Worm (Caenorhabditis elegans) whole organism, young adult: ENCODE measurements around the gene Y59C2A.1.

Experiments used
- B0336.3 ChIP-seq: fragments of 200-800 bp; sonication (Bioruptor generic); IDR thresholded peaks from 2 replicates; pipeline ENCODE4 v1.3.6; 2022; ENCODE audit warnings: missing genetic modification characterization, missing compliant biosample characterization
- D2030.7 ChIP-seq: fragments of 200-800 bp; sonication (Bioruptor generic); IDR thresholded peaks from 2 replicates; pipeline ENCODE4 v1.3.6; 2022; ENCODE audit warnings: missing genetic modification reagents, missing genetic modification characterization, missing compliant biosample characterization
- F39B2.1 ChIP-seq: fragments of 200-800 bp; sonication (Bioruptor generic); IDR thresholded peaks from 2 replicates; pipeline ENCODE4 v1.3.6; 2022; ENCODE audit warnings: missing genetic modification reagents, missing genetic modification characterization, missing compliant biosample characterization
- F55B11.4 ChIP-seq: sonication (generic microtip); optimal IDR thresholded peaks from 2 replicates; lab custom pipeline; 2016; ENCODE audit warnings: missing compliant biosample characterization, missing genetic modification characterization, borderline replicate concordance; ENCODE audit not compliant: insufficient read depth
- F57A8.1 ChIP-seq: fragments of 200-800 bp; sonication (Bioruptor generic); optimal IDR thresholded peaks from 2 replicates; lab custom pipeline; 2018; ENCODE audit warnings: mild to moderate bottlenecking, missing genetic modification characterization, moderate library complexity, missing compliant biosample characterization
- T07F8.4 ChIP-seq: sonication (generic microtip); optimal IDR thresholded peaks from 2 replicates; lab custom pipeline; 2016; ENCODE audit warnings: mild to moderate bottlenecking, missing genetic modification characterization, moderate library complexity, missing compliant biosample characterization
- T26A5.8 ChIP-seq: sonication (generic microtip); optimal IDR thresholded peaks from 2 replicates; lab custom pipeline; 2016; ENCODE audit warnings: missing genetic modification characterization, missing compliant biosample characterization
- Y53G8AR.9 ChIP-seq: fragments of 200-800 bp; sonication (Bioruptor generic); conservative IDR thresholded peaks from 2 replicates; pipeline ENCODE4 v1.3.6; 2022; ENCODE audit warnings: missing genetic modification reagents, missing genetic modification characterization, missing compliant biosample characterization
- Y95B8A.8 ChIP-seq: fragments of 200-800 bp; sonication (Bioruptor generic); IDR thresholded peaks from 2 replicates; pipeline ENCODE4 v1.3.6; 2022; ENCODE audit warnings: missing genetic modification reagents, missing genetic modification characterization, missing compliant biosample characterization
- akir-1 ChIP-seq: fragments of 200-800 bp; sonication (Bioruptor generic); optimal IDR thresholded peaks from 2 replicates; lab custom pipeline; 2018; ENCODE audit warnings: mild to moderate bottlenecking, missing genetic modification characterization, moderate library complexity, missing compliant biosample characterization
- aptf-2 ChIP-seq: fragments of 200-800 bp; sonication (Bioruptor generic); conservative IDR thresholded peaks from 2 replicates; pipeline ENCODE4 v1.3.6; 2022; ENCODE audit warnings: missing genetic modification reagents, missing genetic modification characterization, missing compliant biosample characterization
- atf-7 ChIP-seq: sonication (generic microtip); optimal IDR thresholded peaks from 2 replicates; lab custom pipeline; 2017; ENCODE audit warnings: mild to moderate bottlenecking, missing genetic modification characterization, missing compliant biosample characterization
- athp-1 ChIP-seq: sonication (generic microtip); optimal IDR thresholded peaks from 2 replicates; lab custom pipeline; 2017; ENCODE audit warnings: mild to moderate bottlenecking, missing genetic modification characterization, missing compliant biosample characterization
- bed-1 ChIP-seq: fragments of 200-800 bp; sonication (Bioruptor generic); IDR thresholded peaks from 2 replicates; pipeline ENCODE4 v1.3.6; 2022; ENCODE audit warnings: missing genetic modification reagents, missing genetic modification characterization, missing compliant biosample characterization
- ceh-27 ChIP-seq: fragments of 200-800 bp; sonication (Bioruptor generic); optimal IDR thresholded peaks from 2 replicates; lab custom pipeline; 2018; ENCODE audit warnings: mild to moderate bottlenecking, missing genetic modification characterization, moderate library complexity, missing compliant biosample characterization
- chd-7 ChIP-seq: sonication (generic microtip); optimal IDR thresholded peaks from 2 replicates; lab custom pipeline; 2016; ENCODE audit warnings: mild to moderate bottlenecking, missing genetic modification characterization, moderate library complexity, missing compliant biosample characterization
- die-1 ChIP-seq: sonication (generic microtip); optimal IDR thresholded peaks from 2 replicates; lab custom pipeline; 2016; ENCODE audit warnings: missing genotype, mild to moderate bottlenecking, missing genetic modification characterization, missing compliant biosample characterization
- dpff-1 ChIP-seq: sonication (generic microtip); optimal IDR thresholded peaks from 2 replicates; lab custom pipeline; 2017; ENCODE audit warnings: mild to moderate bottlenecking, missing genetic modification characterization, missing compliant biosample characterization
- egl-44 ChIP-seq: fragments of 200-800 bp; sonication (Bioruptor generic); IDR thresholded peaks from 2 replicates; pipeline ENCODE4 v1.3.6; 2022; ENCODE audit warnings: missing genetic modification reagents, missing genetic modification characterization, missing compliant biosample characterization
- egrh-3 ChIP-seq: fragments of 200-800 bp; sonication (Bioruptor generic); IDR thresholded peaks from 2 replicates; pipeline ENCODE4 v1.3.6; 2022; ENCODE audit warnings: missing genetic modification reagents, missing genetic modification characterization, missing compliant biosample characterization
- hlh-26 ChIP-seq: fragments of 200-800 bp; sonication (Bioruptor generic); conservative IDR thresholded peaks from 2 replicates; pipeline ENCODE4 v1.3.6; 2022; ENCODE audit warnings: missing genetic modification reagents, missing genetic modification characterization, missing compliant biosample characterization
- lsl-1 ChIP-seq: fragments of 200-800 bp; sonication (Bioruptor generic); optimal IDR thresholded peaks from 2 replicates; lab custom pipeline; 2018; ENCODE audit warnings: mild to moderate bottlenecking, missing genetic modification characterization, moderate library complexity, missing compliant biosample characterization
- nfya-2 ChIP-seq: fragments of 200-800 bp; sonication (Bioruptor generic); IDR thresholded peaks from 2 replicates; pipeline ENCODE4 v1.3.6; 2022; ENCODE audit warnings: missing genetic modification reagents, missing genetic modification characterization, missing compliant biosample characterization
- nfyb-1 ChIP-seq: fragments of 200-800 bp; sonication (Bioruptor generic); IDR thresholded peaks from 2 replicates; pipeline ENCODE4 v1.3.6; 2022; ENCODE audit warnings: missing genetic modification reagents, missing genetic modification characterization, missing compliant biosample characterization
- nhr-80 ChIP-seq: sonication (generic microtip); optimal IDR thresholded peaks from 2 replicates; lab custom pipeline; 2016; ENCODE audit warnings: missing genetic modification characterization, missing compliant biosample characterization
- pbrm-1 ChIP-seq: fragments of 200-800 bp; sonication (Bioruptor generic); IDR thresholded peaks from 2 replicates; pipeline ENCODE4 v1.3.6; 2022; ENCODE audit warnings: missing genetic modification reagents, missing genetic modification characterization, missing compliant biosample characterization
- rpc-1 ChIP-seq, 2 experiments: fragments of 150-350 bp in 1 of 2; sonication (generic microtip) in 1 of 2; optimal IDR thresholded peaks; 2 replicates each; lab custom pipeline; 2014 to 2018; ENCODE audit warnings: missing biosample characterization in 1 of 2, missing genetic modification characterization in 1 of 2, missing genetic modification reagents in 1 of 2, missing genotype in 1 of 2
- somi-1 ChIP-seq: fragments of 200-800 bp; sonication (Bioruptor generic); optimal IDR thresholded peaks from 2 replicates; lab custom pipeline; 2018; ENCODE audit warnings: mild to moderate bottlenecking, missing genetic modification characterization, missing compliant biosample characterization
- tbp1 ChIP-seq: fragments of 200-800 bp; sonication (Bioruptor generic); optimal IDR thresholded peaks from 2 replicates; lab custom pipeline; 2018; ENCODE audit warnings: mild to moderate bottlenecking, missing genetic modification characterization, missing compliant biosample characterization
- unc-62 ChIP-seq: fragments of 150-350 bp; optimal IDR thresholded peaks from 2 replicates; lab custom pipeline; 2014; ENCODE audit warnings: missing biosample characterization, missing genetic modification reagents, missing genetic modification characterization
- zfh-2 ChIP-seq: fragments of 200-800 bp; sonication (Bioruptor generic); conservative IDR thresholded peaks from 2 replicates; pipeline ENCODE4 v1.3.6; 2022; ENCODE audit warnings: missing genetic modification reagents, missing genetic modification characterization, missing compliant biosample characterization
- ztf-22 ChIP-seq: fragments of 200-800 bp; sonication (Bioruptor generic); optimal IDR thresholded peaks from 2 replicates; lab custom pipeline; 2018; ENCODE audit warnings: mild to moderate bottlenecking, missing genetic modification characterization, moderate library complexity, missing compliant biosample characterization
- ztf-3 ChIP-seq: fragments of 200-800 bp; sonication (Bioruptor generic); optimal IDR thresholded peaks from 2 replicates; lab custom pipeline; 2018; ENCODE audit warnings: mild to moderate bottlenecking, missing genetic modification characterization, missing compliant biosample characterization

Y59C2A.1 gene

ce11 chrII:2207812-2208211 is at the start of gene Y59C2A.1:
TSS of gene Y59C2A.1 (plus strand) at chrII:2208112.
- TF ChIP-seq nfya-2 (GFP tag; lab: Robert Waterston, UW): no peak
- no peak for TF ChIP-seq B0336.3 (GFP tag; lab: Robert Waterston, UW)
- TF ChIP-seq unc-62: no peak
- TF ChIP-seq rpc-1 (optimal IDR thresholded peaks at IDR 0.05; lab: Kevin White, UChicago): no peak
- peak; percentile 23 for TF ChIP-seq rpc-1 (tag; optimal IDR thresholded peaks at IDR 0.05; lab: Kevin White, UChicago)
- TF ChIP-seq lsl-1 (GFP tag; lab: Kevin White, UChicago): no peak
- TF ChIP-seq pbrm-1 (GFP tag; lab: Robert Waterston, UW): no peak
- TF ChIP-seq die-1: no peak

ce11 chrII:2163370-2163882 is 44.5 kb upstream of the Y59C2A.1 start, which contains the start of gene C33C12.11:
TSS of gene C33C12.11 (minus strand) at chrII:2163832.
- TF ChIP-seq egrh-3 (GFP tag; lab: Robert Waterston, UW): peak; percentile 59; the same call in 1 of the 2 replicates

- TF ChIP-seq akir-1 (GFP tag; lab: Kevin White, UChicago) (no peak), chd-7 (tag; lab: Kevin White, UChicago) (no peak), egl-44 (GFP tag; lab: Robert Waterston, UW) (no peak), aptf-2 (GFP tag; lab: Robert Waterston, UW) (no peak), bed-1 (GFP tag; lab: Robert Waterston, UW) (no peak), atf-7 (tag; lab: Kevin White, UChicago) (no peak), unc-62 (no peak), T26A5.8 (tag; lab: Kevin White, UChicago) (no peak), F57A8.1 (no peak), tbp1 (no peak), nfyb-1 (GFP tag; lab: Robert Waterston, UW) (no peak), ceh-27 (GFP tag; lab: Kevin White, UChicago) (no peak), dpff-1 (tag; lab: Kevin White, UChicago) (no peak), F55B11.4 (tag; lab: Kevin White, UChicago) (no peak), D2030.7 (GFP tag; lab: Robert Waterston, UW) (no peak), Y95B8A.8 (GFP tag; lab: Robert Waterston, UW) (no peak)
- TF ChIP-seq, all 124 proteins: peak for 0
Observed at ce11 chrII:2166376-2166775, 41.5 kb upstream of the Y59C2A.1 start, which contains the start of gene C33C12.4. TSS of gene C33C12.4 (minus strand) at chrII:2166476.

- TF ChIP-seq athp-1 (tag; lab: Kevin White, UChicago) (no peak), nhr-80 (tag; lab: Kevin White, UChicago) (no peak), T07F8.4 (tag; lab: Kevin White, UChicago) (no peak), unc-62 (no peak), ztf-3 (GFP tag; lab: Kevin White, UChicago) (no peak), tbp1 (no peak)
Observed at ce11 chrII:2168374-2168773, 39.5 kb upstream of the Y59C2A.1 start, which contains the start of gene fbxb-38. TSS of gene fbxb-38 (minus strand) at chrII:2168763.

ce11 chrII:2170085-2170484 is 37.8 kb upstream of the Y59C2A.1 start, which contains the start of gene C33C12.12:
TSS of gene C33C12.12 (minus strand) at chrII:2170185.
- TF ChIP-seq B0336.3 (GFP tag; lab: Robert Waterston, UW): no peak
- TF ChIP-seq F39B2.1: no peak
- no peak for TF ChIP-seq Y53G8AR.9 (GFP tag; lab: Robert Waterston, UW)
- TF ChIP-seq zfh-2 (GFP tag; lab: Robert Waterston, UW): no peak
- TF ChIP-seq hlh-26 (GFP tag; lab: Robert Waterston, UW): no peak
- TF ChIP-seq egrh-3 (GFP tag; lab: Robert Waterston, UW): no peak
- TF ChIP-seq somi-1 (GFP tag; lab: Kevin White, UChicago): no peak
- TF ChIP-seq ztf-22: no peak
